Worm (Caenorhabditis elegans): Measurements from ENCODE around the gene ubl-1.

Gene ubl-1

ce11 chrIII:3067909-3068455 is at the start of gene ubl-1:
ubl-1 (plus strand) TSS chrIII:3068310.
- peak; percentile 83 for TF ChIP-seq snpc-4 (tag; optimal IDR thresholded peaks at IDR 0.05)
- TF ChIP-seq nhr-12 (tag; optimal IDR thresholded peaks at IDR 0.05) = no peak
- TF ChIP-seq lin-14 (GFP tag; optimal IDR thresholded peaks at IDR 0.05) = peak; percentile 89
- no peak for TF ChIP-seq egl-13 (tag; optimal IDR thresholded peaks at IDR 0.05)
- peak; percentile 80 for TF ChIP-seq tbx-2 (tag; optimal IDR thresholded peaks at IDR 0.05)
- TF ChIP-seq hlh-17 (GFP tag; optimal IDR thresholded peaks at IDR 0.05; ENCODE audit: borderline replicate concordance) = no peak
- peak; percentile 91 for TF ChIP-seq lin-13 (GFP tag; optimal IDR thresholded peaks at IDR 0.05)
- TF ChIP-seq unc-86 (tag; optimal IDR thresholded peaks at IDR 0.05) = peak; percentile 56
- TF ChIP-seq egl-27 (tag; optimal IDR thresholded peaks at IDR 0.05) = no peak
- peak; percentile 38; the same call in 1 of the 2 replicates for TF ChIP-seq ceh-88 (GFP tag; IDR thresholded peaks at IDR 0.05)
- TF ChIP-seq nhr-19 (GFP tag; conservative IDR thresholded peaks at IDR 0.05) = peak; percentile 83
- peak; percentile 51 for TF ChIP-seq lin-39 (tag; optimal IDR thresholded peaks at IDR 0.05)
- no peak for TF ChIP-seq unc-30 (tag; optimal IDR thresholded peaks at IDR 0.05)
- no peak for TF ChIP-seq ceh-8 (GFP tag; optimal IDR thresholded peaks at IDR 0.05)
- TF ChIP-seq mab-9 (GFP tag; IDR thresholded peaks at IDR 0.05) = no peak
- TF ChIP-seq snu-23 (GFP tag; optimal IDR thresholded peaks at IDR 0.05) = peak; percentile 90
- no peak for TF ChIP-seq mef-2 (tag; optimal IDR thresholded peaks at IDR 0.05)
- peak; percentile 85 for TF ChIP-seq nhr-85 (tag)
- TF ChIP-seq ceh-90 (tag; optimal IDR thresholded peaks at IDR 0.05) = no peak
- TF ChIP-seq elt-2 (tag; optimal IDR thresholded peaks at IDR 0.05) = no peak
- no peak for TF ChIP-seq ces-1 (GFP tag; optimal IDR thresholded peaks at IDR 0.05)
- peak; percentile 89 for TF ChIP-seq rnt-1 (tag; optimal IDR thresholded peaks at IDR 0.05)
- TF ChIP-seq pqm-1 (tag; optimal IDR thresholded peaks at IDR 0.05) = no peak
- TF ChIP-seq unc-130 (tag; optimal IDR thresholded peaks at IDR 0.05) = peak; percentile 92
- TF ChIP-seq hlh-4 (tag; optimal IDR thresholded peaks at IDR 0.05) = no peak
- TF ChIP-seq nhr-20 (tag; optimal IDR thresholded peaks at IDR 0.05) = peak; percentile 82
- TF ChIP-seq pax-3 (tag; optimal IDR thresholded peaks at IDR 0.05) = peak; percentile 65
- TF ChIP-seq sup-37 (GFP tag; optimal IDR thresholded peaks at IDR 0.05) = no peak
- TF ChIP-seq fkh-4 (tag; optimal IDR thresholded peaks at IDR 0.05; ENCODE audit: borderline replicate concordance) = peak; percentile 3
- TF ChIP-seq vab-15 (tag; optimal IDR thresholded peaks at IDR 0.05) = peak; percentile 73
- TF ChIP-seq aha-1 (tag; optimal IDR thresholded peaks at IDR 0.05) = no peak
- peak; percentile 20 for TF ChIP-seq ztf-4 (tag; optimal IDR thresholded peaks at IDR 0.05)
- no peak for TF ChIP-seq lir-3 (tag; optimal IDR thresholded peaks at IDR 0.05; ENCODE audit: poor library complexity)
- no peak for TF ChIP-seq efl-3 (GFP tag; optimal IDR thresholded peaks at IDR 0.05)
- TF ChIP-seq nhr-77 (tag; optimal IDR thresholded peaks at IDR 0.05) = peak; percentile 91
- TF ChIP-seq C16A3.4 (tag; optimal IDR thresholded peaks at IDR 0.05) = peak; percentile 94
- peak; percentile 84 for TF ChIP-seq xbp-1 (tag; optimal IDR thresholded peaks at IDR 0.05)
- TF ChIP-seq lin-15B (tag; optimal IDR thresholded peaks at IDR 0.05) = peak; percentile 96
- TF ChIP-seq nhr-90 (tag; optimal IDR thresholded peaks at IDR 0.05; ENCODE audit: poor library complexity) = peak; percentile 67
- TF ChIP-seq C34B4.2 (tag; optimal IDR thresholded peaks at IDR 0.05) = no peak
- peak; percentile 2 for TF ChIP-seq zip-4 (GFP tag; optimal IDR thresholded peaks at IDR 0.05)
- peak in 1 of 2 experiments; percentile 66 for TF ChIP-seq mdl-1 (tag; optimal IDR thresholded peaks at IDR 0.05)
- TF ChIP-seq C04F5.9 (tag; optimal IDR thresholded peaks at IDR 0.05) = peak; percentile 16
- peak; percentile 89 to 90 for TF ChIP-seq efl-1 (optimal IDR thresholded peaks at IDR 0.05)
- TF ChIP-seq efl-1 (GFP tag; optimal IDR thresholded peaks at IDR 0.05 in 1 of 2) = peak; percentile 86 to 98
- TF ChIP-seq alr-1 (tag; optimal IDR thresholded peaks at IDR 0.05; ENCODE audit: borderline replicate concordance) = no peak
- TF ChIP-seq hpl-2 (GFP tag; optimal IDR thresholded peaks at IDR 0.05) = peak; percentile 65
- TF ChIP-seq grh-1 (GFP tag; IDR thresholded peaks at IDR 0.05) = peak; percentile 29; the same call in 1 of the 2 replicates
- TF ChIP-seq ceh-63 (GFP tag; optimal IDR thresholded peaks at IDR 0.05) = no peak
- TF ChIP-seq aly-2 (tag; optimal IDR thresholded peaks at IDR 0.05) = peak; percentile 64
- TF ChIP-seq Y116A8C.19 (tag; optimal IDR thresholded peaks at IDR 0.05; ENCODE audit: borderline replicate concordance) = no peak
- no peak for TF ChIP-seq ama-1 (optimal IDR thresholded peaks at IDR 0.05)
